Fruit fly (Drosophila melanogaster) whole organism, prepupa: ENCODE results near the gene srp.

Source experiments
- svp ChIP-seq: fragments of 200-800 bp; sonication (Bioruptor generic); peaks from one replicate; lab custom pipeline; 2016; ENCODE audit warnings: missing biosample characterization, missing genetic modification characterization
- topi ChIP-seq: fragments of 200-800 bp; sonication (Bioruptor generic); optimal IDR thresholded peaks from 3 replicates; lab custom pipeline; 2016; ENCODE audit warnings: missing biosample characterization, missing genetic modification characterization

DNA sequence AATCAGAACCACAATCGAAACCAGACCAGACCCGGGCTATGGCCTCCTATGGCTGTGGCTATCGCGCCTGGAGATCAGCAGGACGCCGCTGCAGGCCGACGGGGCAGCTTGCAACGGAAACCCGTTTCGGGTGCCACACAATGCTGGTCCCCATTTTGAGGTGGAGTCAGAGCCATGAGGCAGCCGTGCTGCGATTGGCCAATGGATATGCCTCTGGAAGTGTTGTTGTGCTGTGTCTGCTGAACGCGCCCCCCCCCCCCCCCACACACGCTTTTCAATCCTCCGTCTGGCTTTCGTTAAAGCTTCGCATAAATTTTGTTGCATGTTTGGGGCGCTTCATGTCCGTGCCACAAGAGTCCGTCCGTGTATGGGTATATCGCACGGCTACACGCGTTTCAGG, 38.2 kb downstream of the srp start:
- no peak for TF ChIP-seq topi (GFP tag; lab: Kevin White, UChicago)
- no peak for TF ChIP-seq svp (GFP tag; lab: Kevin White, UChicago)
